Fruit fly (Drosophila melanogaster): Measurements from ENCODE around the gene btsz.

dm6 chr3R:14894783-14894883 lies 19.3 kb upstream of the btsz start, which contains the start of gene CG14860:
- TF ChIP-seq CG8478 (optimal IDR thresholded peaks at IDR 0.05) (no peak), CTCF (optimal IDR thresholded peaks at IDR 0.05) (no peak)
